Worm (Caenorhabditis elegans) whole organism, late embryonic: ENCODE results near the gene pudl-1.

ENCODE experiments used
- F13H6.1 ChIP-seq: sonication (generic microtip); optimal IDR thresholded peaks from 2 replicates; lab custom pipeline; 2016; ENCODE audit warnings: missing genetic modification characterization, missing compliant biosample characterization
- K09A11.1 ChIP-seq: sonication (generic microtip); optimal IDR thresholded peaks from 2 replicates; lab custom pipeline; 2017; ENCODE audit warnings: antibody characterized with exemption, mild to moderate bottlenecking, missing genetic modification characterization, missing compliant biosample characterization; ENCODE audit not compliant: insufficient read depth
- T23F11.4 ChIP-seq: fragments of 200-800 bp; sonication (Bioruptor generic); optimal IDR thresholded peaks from 2 replicates; lab custom pipeline; 2018; ENCODE audit warnings: mild to moderate bottlenecking, missing genetic modification characterization, missing compliant biosample characterization
- Y22D7AL.16 ChIP-seq: sonication (generic microtip); optimal IDR thresholded peaks from 2 replicates; lab custom pipeline; 2016; ENCODE audit warnings: missing genetic modification characterization, missing compliant biosample characterization
- ceh-18 ChIP-seq: sonication (generic microtip); optimal IDR thresholded peaks from 2 replicates; lab custom pipeline; 2016; ENCODE audit warnings: missing genetic modification characterization, missing compliant biosample characterization
- ceh-19 ChIP-seq: fragments of 200-800 bp; sonication (Bioruptor generic); optimal IDR thresholded peaks from 2 replicates; lab custom pipeline; 2018; ENCODE audit warnings: mild to moderate bottlenecking, missing genetic modification characterization, missing compliant biosample characterization
- ceh-24 ChIP-seq: sonication (generic microtip); optimal IDR thresholded peaks from 2 replicates; lab custom pipeline; 2016; ENCODE audit warnings: mild to moderate bottlenecking, missing genetic modification characterization, missing compliant biosample characterization
- ceh-31 ChIP-seq: sonication (generic microtip); optimal IDR thresholded peaks from 2 replicates; lab custom pipeline; 2016; ENCODE audit warnings: missing genetic modification characterization, missing compliant biosample characterization
- ceh-48 ChIP-seq: sonication (generic microtip); optimal IDR thresholded peaks from 2 replicates; lab custom pipeline; 2016; ENCODE audit warnings: missing genetic modification characterization, inconsistent platforms, missing compliant biosample characterization
- ceh-9 ChIP-seq: sonication (generic microtip); optimal IDR thresholded peaks from 2 replicates; lab custom pipeline; 2016; ENCODE audit warnings: mild to moderate bottlenecking, missing genetic modification characterization, inconsistent platforms, missing compliant biosample characterization
- dmd-4 ChIP-seq: sonication (generic microtip); optimal IDR thresholded peaks from 2 replicates; lab custom pipeline; 2016; ENCODE audit warnings: borderline replicate concordance, missing genetic modification characterization, missing compliant biosample characterization
- elt-2 ChIP-seq: sonication (generic microtip); optimal IDR thresholded peaks from 2 replicates; lab custom pipeline; 2016; ENCODE audit warnings: missing genetic modification reagents, missing genetic modification characterization, missing compliant biosample characterization
- elt-4 ChIP-seq: sonication (generic microtip); optimal IDR thresholded peaks from 2 replicates; lab custom pipeline; 2016; ENCODE audit warnings: missing genetic modification characterization, missing compliant biosample characterization
- eyg-1 ChIP-seq: sonication (generic microtip); optimal IDR thresholded peaks from 2 replicates; lab custom pipeline; 2016; ENCODE audit warnings: missing genotype, missing genetic modification characterization, missing compliant biosample characterization
- fax-1 ChIP-seq: sonication (generic microtip); optimal IDR thresholded peaks from 2 replicates; lab custom pipeline; 2016; ENCODE audit warnings: missing genotype, missing genetic modification characterization, missing compliant biosample characterization
- fkh-6 ChIP-seq: sonication (generic microtip); optimal IDR thresholded peaks from 2 replicates; lab custom pipeline; 2016; ENCODE audit warnings: missing genetic modification characterization, missing compliant biosample characterization
- hlh-13 ChIP-seq: fragments of 200-800 bp; sonication (Bioruptor generic); optimal IDR thresholded peaks from 2 replicates; lab custom pipeline; 2018; ENCODE audit warnings: mild to moderate bottlenecking, missing genetic modification characterization, missing compliant biosample characterization
- hlh-15 ChIP-seq: sonication (generic microtip); optimal IDR thresholded peaks from 2 replicates; lab custom pipeline; 2016; ENCODE audit warnings: missing genetic modification characterization, missing compliant biosample characterization
- hlh-30 ChIP-seq: sonication (generic microtip); optimal IDR thresholded peaks from 2 replicates; lab custom pipeline; 2017; ENCODE audit warnings: antibody characterized with exemption, missing genetic modification characterization, missing compliant biosample characterization; ENCODE audit not compliant: insufficient read depth
- lim-6 ChIP-seq: sonication (generic microtip); optimal IDR thresholded peaks from 2 replicates; lab custom pipeline; 2016; ENCODE audit warnings: missing genetic modification characterization, missing compliant biosample characterization
- nfya-1 ChIP-seq: sonication (generic microtip); optimal IDR thresholded peaks from 2 replicates; lab custom pipeline; 2017; ENCODE audit warnings: missing genetic modification characterization, mild to moderate bottlenecking, missing compliant biosample characterization, antibody characterized with exemption, moderate library complexity
- nhr-11 ChIP-seq: fragments of 150-350 bp; optimal IDR thresholded peaks from 2 replicates; lab custom pipeline; 2014; ENCODE audit warnings: missing biosample characterization, missing genetic modification characterization
- nhr-232 ChIP-seq: sonication (generic microtip); optimal IDR thresholded peaks from 2 replicates; lab custom pipeline; 2016; ENCODE audit warnings: missing genetic modification characterization, missing compliant biosample characterization
- npax-4 ChIP-seq: sonication (generic microtip); optimal IDR thresholded peaks from 2 replicates; lab custom pipeline; 2016; ENCODE audit warnings: missing genetic modification characterization, missing compliant biosample characterization
- pag-3 ChIP-seq: sonication (generic microtip); optimal IDR thresholded peaks from 2 replicates; lab custom pipeline; 2016; ENCODE audit warnings: missing compliant biosample characterization, missing genetic modification characterization, borderline replicate concordance
- pat-9 ChIP-seq: fragments of 200-800 bp; sonication (Bioruptor generic); optimal IDR thresholded peaks from 2 replicates; lab custom pipeline; 2018; ENCODE audit warnings: mild to moderate bottlenecking, missing genetic modification characterization, moderate library complexity, missing compliant biosample characterization
- pax-1 ChIP-seq: fragments of 150-350 bp; optimal IDR thresholded peaks from 2 replicates; lab custom pipeline; 2014; ENCODE audit warnings: missing biosample characterization, missing genetic modification characterization
- pros-1 ChIP-seq: fragments of 150-350 bp; optimal IDR thresholded peaks from 2 replicates; lab custom pipeline; 2014; ENCODE audit warnings: missing biosample characterization, missing genetic modification reagents, missing genetic modification characterization
- sdc-2 ChIP-seq: sonication (generic microtip); optimal IDR thresholded peaks from 2 replicates; lab custom pipeline; 2016; ENCODE audit warnings: missing genotype, missing genetic modification characterization, missing compliant biosample characterization
- sox-2 ChIP-seq: fragments of 200-800 bp; sonication (Bioruptor generic); IDR thresholded peaks from 2 replicates; pipeline ENCODE4 v1.3.6; 2022; ENCODE audit warnings: missing genetic modification reagents, missing genetic modification characterization, missing compliant biosample characterization
- sox-4 ChIP-seq: sonication (generic microtip); optimal IDR thresholded peaks from 2 replicates; lab custom pipeline; 2017; ENCODE audit warnings: mild to moderate bottlenecking, missing genetic modification characterization, inconsistent platforms, missing compliant biosample characterization
- tbx-2 ChIP-seq: sonication (generic microtip); optimal IDR thresholded peaks from 2 replicates; lab custom pipeline; 2016; ENCODE audit warnings: missing genetic modification characterization, missing compliant biosample characterization
- ttx-3 ChIP-seq: sonication (generic microtip); optimal IDR thresholded peaks from 2 replicates; lab custom pipeline; 2016; ENCODE audit warnings: missing genetic modification reagents, missing genetic modification characterization, missing compliant biosample characterization
- unc-3 ChIP-seq, 2 experiments: fragments of 200-800 bp in 1 of 2; sonication (Bioruptor generic) in 1 of 2; sonication (generic microtip) in 1 of 2; conservative IDR thresholded peaks in 1 of 2; optimal IDR thresholded peaks in 1 of 2; 2 replicates each; pipeline versions ENCODE4 v1.3.6 to Lab custom; 2016 to 2022; ENCODE audit warnings: missing compliant biosample characterization in 2 of 2, missing genetic modification characterization in 2 of 2, missing genetic modification reagents in 1 of 2
- unc-42 ChIP-seq: sonication (generic microtip); optimal IDR thresholded peaks from 2 replicates; lab custom pipeline; 2016; ENCODE audit warnings: missing genotype, missing genetic modification characterization, missing compliant biosample characterization

pudl-1 gene

ce11 chrIV:2841260-2841659 is 8.6 kb downstream of the pudl-1 start, which contains the start of gene clec-83:
clec-83 (minus strand) TSS chrIV:2841472.
- TF ChIP-seq nfya-1 (tag; lab: Kevin White, UChicago) (no peak), elt-2 (tag; lab: Kevin White, UChicago) (no peak), eyg-1 (tag; lab: Kevin White, UChicago) (no peak), T23F11.4 (no peak), sox-2 (GFP tag; lab: Robert Waterston, UW) (no peak), ceh-9 (no peak), nhr-232 (tag; lab: Kevin White, UChicago) (no peak), unc-42 (tag; lab: Kevin White, UChicago) (no peak), K09A11.1 (tag; lab: Kevin White, UChicago) (no peak), ceh-48 (no peak)

ce11 chrIV:2842162-2842561 is 9.5 kb downstream of the pudl-1 start, which contains the start of gene clec-84:
clec-84 (plus strand) TSS chrIV:2842462.
- TF ChIP-seq ceh-24 (tag; lab: Kevin White, UChicago): no peak
- no peak for TF ChIP-seq nhr-11 (tag; lab: Kevin White, UChicago)
- no peak for TF ChIP-seq dmd-4 (tag; lab: Kevin White, UChicago)
- TF ChIP-seq sdc-2 (tag; lab: Kevin White, UChicago): no peak
- no peak for TF ChIP-seq elt-4 (tag; lab: Kevin White, UChicago)
- no peak for TF ChIP-seq unc-42 (tag; lab: Kevin White, UChicago)
- TF ChIP-seq ttx-3 (tag; lab: Kevin White, UChicago): no peak
- TF ChIP-seq hlh-15 (tag; lab: Kevin White, UChicago): no peak
- no peak for TF ChIP-seq T23F11.4

- TF ChIP-seq hlh-15 (tag; lab: Kevin White, UChicago): no peak
- TF ChIP-seq pat-9 (tag; lab: Kevin White, UChicago): no peak
- no peak for TF ChIP-seq pros-1 (tag; lab: Kevin White, UChicago)
- no peak for TF ChIP-seq ttx-3 (tag; lab: Kevin White, UChicago)
- no peak for TF ChIP-seq pax-1 (tag; lab: Kevin White, UChicago)
- no peak for TF ChIP-seq ceh-31
- TF ChIP-seq hlh-13 (GFP tag; lab: Kevin White, UChicago): no peak
- TF ChIP-seq npax-4 (tag; lab: Kevin White, UChicago): no peak
- no peak for TF ChIP-seq ceh-18 (tag; lab: Kevin White, UChicago)
- no peak for TF ChIP-seq elt-2 (tag; lab: Kevin White, UChicago)
- TF ChIP-seq fax-1 (tag; lab: Kevin White, UChicago): no peak
- no peak for TF ChIP-seq hlh-30 (tag; lab: Kevin White, UChicago)
- no peak for TF ChIP-seq Y22D7AL.16 (tag; lab: Kevin White, UChicago)
- TF ChIP-seq fkh-6 (tag; lab: Kevin White, UChicago): no peak
- no peak for TF ChIP-seq pag-3 (tag; lab: Kevin White, UChicago)
These were observed 11.2 kb downstream of the pudl-1 start, which contains the start of gene Y54G2A.15 for ce11 chrIV:2843882-2844281. Y54G2A.15 (minus strand) TSS chrIV:2843982.

ce11 chrIV:2846264-2846663 is 13.6 kb downstream of the pudl-1 start, which contains the start of gene Y54G2A.40:
Y54G2A.40 (plus strand) TSS chrIV:2846476.
- TF ChIP-seq F13H6.1 (tag; lab: Kevin White, UChicago): no peak
- TF ChIP-seq lim-6 (tag; lab: Kevin White, UChicago): no peak
- TF ChIP-seq ceh-19 (GFP tag; lab: Kevin White, UChicago): no peak
- TF ChIP-seq fkh-6 (tag; lab: Kevin White, UChicago): no peak
- no peak for TF ChIP-seq hlh-15 (tag; lab: Kevin White, UChicago)
- TF ChIP-seq sox-4 (tag; lab: Kevin White, UChicago): no peak
- no peak for TF ChIP-seq elt-2 (tag; lab: Kevin White, UChicago)

ce11 chrIV:2849269-2849668 is 16.6 kb downstream of the pudl-1 start:
- TF ChIP-seq tbx-2 (tag; lab: Kevin White, UChicago): no peak
- TF ChIP-seq pag-3 (tag; lab: Kevin White, UChicago): no peak
- TF ChIP-seq unc-3 (GFP tag; conservative IDR thresholded peaks at IDR 0.05; lab: Robert Waterston, UW): no peak
- TF ChIP-seq unc-3 (tag; optimal IDR thresholded peaks at IDR 0.05; lab: Kevin White, UChicago): no peak
